Worm (Caenorhabditis elegans) whole organism, mixed stage, embryonic: ENCODE results near the gene sre-21.

Experiments
- ceh-83 ChIP-seq: fragments of 200-800 bp; sonication (Bioruptor generic); optimal IDR thresholded peaks from 2 replicates; lab custom pipeline; 2018; ENCODE audit warnings: mild to moderate bottlenecking, missing genetic modification characterization, missing compliant biosample characterization
- ces-1 ChIP-seq: fragments of 150-350 bp; optimal IDR thresholded peaks from 2 replicates; lab custom pipeline; 2014; ENCODE audit warnings: missing biosample characterization, missing genetic modification reagents, missing genetic modification characterization
- elt-1 ChIP-seq: sonication (generic microtip); optimal IDR thresholded peaks from 2 replicates; lab custom pipeline; 2017; ENCODE audit warnings: missing genetic modification characterization, mild to moderate bottlenecking, missing compliant biosample characterization, antibody characterized with exemption, moderate library complexity, borderline replicate concordance; ENCODE audit not compliant: insufficient read depth
- lin-13 ChIP-seq: fragments of 150-350 bp; optimal IDR thresholded peaks from 2 replicates; lab custom pipeline; 2014; ENCODE audit warnings: missing biosample characterization, missing genetic modification characterization
- lsy-2 ChIP-seq: fragments of 150-350 bp; optimal IDR thresholded peaks from 2 replicates; lab custom pipeline; 2014; ENCODE audit warnings: missing biosample characterization, missing genetic modification characterization
- mab-5 ChIP-seq: fragments of 150-350 bp; optimal IDR thresholded peaks from 2 replicates; lab custom pipeline; 2014; ENCODE audit warnings: missing biosample characterization, missing genetic modification characterization
- nhr-12 ChIP-seq: fragments of 150-350 bp; optimal IDR thresholded peaks from 2 replicates; lab custom pipeline; 2014; ENCODE audit warnings: missing biosample characterization, missing genetic modification characterization
- nhr-28 ChIP-seq: fragments of 150-350 bp; optimal IDR thresholded peaks from 2 replicates; lab custom pipeline; 2014; ENCODE audit warnings: missing biosample characterization, missing genetic modification characterization
- nhr-76 ChIP-seq: sonication (generic microtip); optimal IDR thresholded peaks from 2 replicates; lab custom pipeline; 2017; ENCODE audit warnings: missing biosample characterization, missing genetic modification characterization
- zip-8 ChIP-seq: fragments of 150-350 bp; optimal IDR thresholded peaks from 2 replicates; lab custom pipeline; 2014; ENCODE audit warnings: missing biosample characterization, missing genetic modification characterization

- TF ChIP-seq nhr-28 (tag; lab: Kevin White, UChicago) (no peak), lin-13 (no peak), lsy-2 (no peak), nhr-76 (tag; lab: Kevin White, UChicago) (no peak), elt-1 (tag; lab: Kevin White, UChicago) (no peak), nhr-12 (tag; lab: Kevin White, UChicago) (no peak), zip-8 (no peak), ces-1 (GFP tag; lab: Kevin White, UChicago) (no peak), mab-5 (tag; lab: Kevin White, UChicago) (no peak), ceh-83 (no peak)
These were observed 22.6 kb upstream of the sre-21 start, which contains the start of gene srh-288 for ce11 chrV:17795655-17796054.
